Worm (Caenorhabditis elegans): ENCODE results near the gene T24F1.4.
A peak's percentile ranks its signal among the peaks of the same experiment; 100 is the strongest.

Gene T24F1.4

DNA sequence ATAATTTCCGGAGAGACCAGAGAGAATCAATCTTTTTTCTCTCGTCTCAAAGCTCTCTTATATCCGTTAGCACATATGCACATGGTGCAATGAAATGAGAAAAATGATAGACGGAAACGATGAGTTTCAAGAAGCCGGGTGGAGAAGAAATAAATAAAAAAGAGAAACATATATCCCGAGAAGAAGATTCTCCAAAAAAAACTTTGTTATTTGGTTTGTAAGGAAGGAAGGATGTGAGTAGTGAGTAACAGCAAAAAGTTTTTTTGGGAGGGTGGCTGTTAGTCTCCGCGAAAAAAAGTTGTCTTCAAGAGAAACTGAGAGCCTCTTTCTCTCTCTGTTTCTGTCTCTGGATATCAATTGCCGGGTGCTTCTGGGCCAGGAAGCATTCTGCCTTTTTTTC lies 2.6 kb upstream of the T24F1.4 start:
- no peak for TF ChIP-seq ham-2 (GFP tag; optimal IDR thresholded peaks at IDR 0.05)
- peak; percentile 26 for TF ChIP-seq ces-1 (GFP tag; optimal IDR thresholded peaks at IDR 0.05)

DNA sequence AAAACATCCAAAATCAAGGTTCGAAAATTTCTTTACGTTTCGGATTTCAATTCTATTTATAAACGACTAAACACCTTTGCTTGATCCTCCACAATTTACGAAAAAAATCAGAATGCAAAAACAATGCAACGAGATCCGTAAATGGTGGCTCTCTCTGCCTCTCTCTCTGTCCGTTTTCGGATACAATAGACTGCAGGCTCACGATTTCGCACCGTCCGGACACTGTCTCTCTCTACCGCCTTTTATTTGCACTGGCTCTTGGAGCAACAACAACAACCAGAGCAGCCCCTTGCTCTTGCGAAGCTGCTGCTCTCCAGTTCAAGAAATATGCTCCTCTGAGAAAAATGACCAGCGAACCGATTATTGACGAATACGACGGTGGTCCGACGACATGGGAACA lies 1.8 kb downstream of the T24F1.4 start, which contains the start of gene T24F1.7:
TSS of gene T24F1.7 (plus strand) at position 301 of the 400 bp plus-strand sequence.
- TF ChIP-seq nhr-76 (tag; optimal IDR thresholded peaks at IDR 0.05) (no peak), bed-3 (GFP tag; optimal IDR thresholded peaks at IDR 0.05) (no peak), ceh-83 (GFP tag; optimal IDR thresholded peaks at IDR 0.05) (no peak), lin-13 (tag; optimal IDR thresholded peaks at IDR 0.05) (no peak), flh-1 (GFP tag; optimal IDR thresholded peaks at IDR 0.05) (no peak), unc-120 (tag; optimal IDR thresholded peaks at IDR 0.05; ENCODE audit: poor library complexity, severe bottlenecking) (no peak), ceh-43 (GFP tag; optimal IDR thresholded peaks at IDR 0.05) (no peak)

DNA sequence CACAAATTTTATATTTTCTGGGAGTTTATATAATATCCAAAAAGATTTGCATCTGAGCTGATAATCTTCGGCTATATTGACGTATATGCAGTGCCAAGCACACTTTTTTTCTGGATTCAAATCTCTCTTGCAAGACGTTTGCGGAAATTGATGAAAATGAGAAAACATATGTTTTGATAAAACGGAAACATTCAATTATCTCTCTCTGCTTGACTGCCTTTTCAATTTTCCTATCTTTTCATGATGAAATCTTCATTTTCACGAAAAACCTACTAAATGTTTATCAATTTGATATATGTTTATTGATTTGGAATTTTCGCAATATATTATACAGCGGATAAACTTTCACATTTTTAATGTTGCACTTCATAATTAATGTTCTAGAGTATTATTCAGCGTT lies 6.1 kb downstream of the T24F1.4 start:
- TF ChIP-seq hlh-1 (tag; optimal IDR thresholded peaks at IDR 0.05) = no peak
- TF ChIP-seq tbx-8 (GFP tag; optimal IDR thresholded peaks at IDR 0.05) = no peak
- no peak for TF ChIP-seq ham-2 (GFP tag; optimal IDR thresholded peaks at IDR 0.05)
- TF ChIP-seq drap-1 (GFP tag; optimal IDR thresholded peaks at IDR 0.05) = no peak
- no peak for TF ChIP-seq blmp-1 (tag; optimal IDR thresholded peaks at IDR 0.05)
- TF ChIP-seq unc-62 (GFP tag; optimal IDR thresholded peaks at IDR 0.05) = peak; percentile 5
- TF ChIP-seq unc-120 (tag; optimal IDR thresholded peaks at IDR 0.05; ENCODE audit: poor library complexity, severe bottlenecking) = peak; percentile 23
- TF ChIP-seq nhr-2 (tag; optimal IDR thresholded peaks at IDR 0.05) = no peak

DNA sequence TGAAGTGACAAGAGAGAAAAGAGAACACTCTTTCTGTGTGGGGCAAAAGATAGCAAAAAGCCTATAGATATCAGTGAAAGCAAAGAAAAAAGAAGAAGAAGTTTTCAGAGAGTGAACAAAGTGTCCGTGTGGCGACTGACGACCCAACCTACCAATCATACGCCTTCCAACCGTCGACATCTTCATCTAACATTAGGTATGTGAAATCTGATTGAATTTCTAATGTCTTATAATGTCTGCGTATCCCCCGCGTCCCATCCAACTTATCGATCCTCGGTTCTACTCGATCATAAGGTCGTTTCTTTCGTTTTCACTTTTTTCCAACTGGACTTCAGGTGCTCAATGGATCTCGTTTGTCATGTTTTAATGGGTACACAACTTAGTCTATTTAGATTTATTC lies 6.7 kb downstream of the T24F1.4 start:
- TF ChIP-seq sem-2 (GFP tag; optimal IDR thresholded peaks at IDR 0.05) = no peak

DNA sequence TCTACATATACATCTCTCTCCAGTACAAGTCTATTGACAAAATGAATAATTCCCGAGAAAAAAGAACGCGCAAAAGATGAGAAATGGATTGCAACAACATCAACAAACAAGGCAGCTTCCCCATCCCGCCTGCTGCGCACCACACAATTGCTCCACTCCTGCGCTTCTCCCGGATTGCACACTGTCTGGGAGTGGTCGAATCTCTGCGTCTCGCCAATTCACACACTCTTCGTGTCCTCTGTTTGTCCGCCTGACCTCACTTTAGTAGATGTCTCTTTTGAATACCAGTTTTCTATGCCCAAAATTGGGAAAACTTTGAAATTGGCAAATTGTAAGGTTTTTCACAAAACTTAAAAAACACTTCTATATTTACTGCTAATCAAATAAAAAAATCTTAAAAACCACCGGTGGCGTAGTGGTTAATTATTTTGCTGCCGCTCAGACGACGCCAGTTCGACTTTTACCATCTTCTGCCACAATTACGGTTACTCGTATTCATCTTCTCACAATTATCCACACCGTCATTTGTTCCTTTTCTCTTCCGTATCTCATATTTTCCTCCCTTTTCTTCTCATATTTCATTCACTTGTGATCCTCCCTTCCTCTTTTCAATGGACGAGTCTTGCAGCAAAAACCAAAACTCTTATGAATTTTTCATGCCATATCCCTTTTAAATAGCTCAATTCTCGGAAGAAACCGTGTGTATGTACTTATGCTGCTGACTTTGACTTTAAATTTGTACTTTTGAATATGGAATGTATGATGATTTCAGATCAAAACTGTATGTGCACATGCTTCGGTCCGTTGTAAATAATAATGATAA lies 8.2 kb downstream of the T24F1.4 start, which contains the start of gene rsf-1:
TSS of gene rsf-1 (plus strand) at position 773 of the 823 bp plus-strand sequence.
- no peak for TF ChIP-seq lin-32 (GFP tag; optimal IDR thresholded peaks at IDR 0.05)
- peak; percentile 77 for TF ChIP-seq unc-39 (tag; optimal IDR thresholded peaks at IDR 0.05)
- peak; percentile 85 for TF ChIP-seq pha-4 (tag; optimal IDR thresholded peaks at IDR 0.05)
- TF ChIP-seq drap-1 (GFP tag; optimal IDR thresholded peaks at IDR 0.05) = peak; percentile 17
- TF ChIP-seq ceh-39 (tag; optimal IDR thresholded peaks at IDR 0.05) = no peak
- TF ChIP-seq mls-2 (tag; optimal IDR thresholded peaks at IDR 0.05) = peak; percentile 52
- TF ChIP-seq mab-5 (tag; optimal IDR thresholded peaks at IDR 0.05) = no peak
- peak; percentile 18 for TF ChIP-seq sptf-1 (tag; optimal IDR thresholded peaks at IDR 0.05)
- TF ChIP-seq ces-1 (GFP tag; optimal IDR thresholded peaks at IDR 0.05) = peak; percentile 48
- TF ChIP-seq nhr-28 (tag; optimal IDR thresholded peaks at IDR 0.05) = no peak
- TF ChIP-seq mep-1 (tag; optimal IDR thresholded peaks at IDR 0.05) = no peak
- TF ChIP-seq ham-2 (GFP tag; optimal IDR thresholded peaks at IDR 0.05) = no peak

DNA sequence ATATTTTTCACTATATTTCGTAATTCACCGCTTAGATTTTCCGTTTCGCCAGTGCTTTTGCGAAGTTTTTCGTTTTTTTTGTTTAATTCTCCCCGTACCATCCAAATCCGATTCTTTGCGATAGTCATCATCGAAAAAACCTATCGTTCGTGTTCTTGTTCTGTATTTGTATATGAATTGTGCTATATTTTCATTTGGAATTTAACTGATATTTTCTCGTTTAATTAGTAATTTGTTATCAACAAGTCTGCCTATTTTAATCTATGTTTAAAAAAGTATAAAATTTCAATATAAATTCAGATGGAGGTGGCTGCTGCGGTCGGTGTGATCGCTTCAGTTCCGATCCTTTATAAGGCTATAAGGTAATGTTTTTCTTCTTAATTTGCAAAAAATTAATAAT lies 11.5 kb downstream of the T24F1.4 start, which contains the start of gene samp-1:
TSS of gene samp-1 (plus strand) at position 301 of the 400 bp plus-strand sequence.
- no peak for TF ChIP-seq ces-1 (GFP tag; optimal IDR thresholded peaks at IDR 0.05)
- TF ChIP-seq pha-4 (tag; optimal IDR thresholded peaks at IDR 0.05) = no peak
- TF ChIP-seq mab-5 (tag; optimal IDR thresholded peaks at IDR 0.05) = no peak

DNA sequence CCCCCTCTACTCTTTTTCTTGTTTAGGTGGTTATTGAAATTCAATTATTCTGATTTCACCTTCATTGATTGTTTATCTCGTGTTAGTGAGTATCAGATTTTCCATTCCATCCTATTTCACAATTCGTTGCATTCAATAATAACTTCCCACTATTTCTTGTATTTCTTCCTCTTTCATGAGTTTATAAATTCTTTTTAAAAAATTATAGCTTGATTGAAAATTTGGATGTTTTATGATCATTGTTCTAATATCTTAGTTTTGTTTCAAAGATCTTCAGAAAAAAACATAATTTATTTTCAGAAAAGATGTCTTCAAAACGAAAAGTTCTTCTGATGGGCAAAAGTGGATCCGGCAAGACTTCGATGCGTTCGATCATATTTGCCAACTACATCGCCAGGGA lies 13.0 kb downstream of the T24F1.4 start, which contains the start of gene raga-1:
TSS of gene raga-1 (plus strand) at position 301 of the 400 bp plus-strand sequence.
- no peak for TF ChIP-seq unc-39 (tag; optimal IDR thresholded peaks at IDR 0.05)
- no peak for TF ChIP-seq ceh-39 (tag; optimal IDR thresholded peaks at IDR 0.05)
- no peak for TF ChIP-seq elt-1 (tag; optimal IDR thresholded peaks at IDR 0.05; ENCODE audit: borderline replicate concordance, insufficient read depth)
- no peak for TF ChIP-seq lsy-2 (tag; optimal IDR thresholded peaks at IDR 0.05)
- TF ChIP-seq flh-1 (GFP tag; optimal IDR thresholded peaks at IDR 0.05) = no peak
- TF ChIP-seq nhr-12 (tag; optimal IDR thresholded peaks at IDR 0.05) = no peak
- TF ChIP-seq cnd-1 (tag; optimal IDR thresholded peaks at IDR 0.05) = no peak
- TF ChIP-seq M03D4.4 (tag; optimal IDR thresholded peaks at IDR 0.05) = no peak

All from whole organism, mixed stage, embryonic.